Fruit fly (Drosophila melanogaster) S2 (cell line): Measurements from ENCODE around the gene fmt.

Experiments
- CG8478 ChIP-seq: fragments of >200 bp; optimal IDR thresholded peaks from 2 replicates; lab custom pipeline; 2018
- CTCF ChIP-seq, 2 experiments: fragments of >200 bp; optimal IDR thresholded peaks; 2 replicates each; lab custom pipeline; 2018

- no peak for TF ChIP-seq CTCF (optimal IDR thresholded peaks at IDR 0.05; lab: Kevin White, UChicago)
- TF ChIP-seq CG8478 (lab: Kevin White, UChicago): no peak
Observed at dm6 chr3L:6173826-6174255, at the start of gene fmt, which contains the start of gene CG7376.
